Worm (Caenorhabditis elegans) whole organism, L2 larva: Measurements from ENCODE around the gene ZK721.4.

Experiments used
- C34F6.9 ChIP-seq: fragments of 150-350 bp; optimal IDR thresholded peaks from 2 replicates; lab custom pipeline; 2014; ENCODE audit warnings: missing biosample characterization, missing genetic modification characterization
- F13H6.1 ChIP-seq: sonication (generic microtip); optimal IDR thresholded peaks from 2 replicates; lab custom pipeline; 2016; ENCODE audit warnings: missing genetic modification characterization, missing compliant biosample characterization
- R02D3.7 ChIP-seq: fragments of 150-350 bp; optimal IDR thresholded peaks from 2 replicates; lab custom pipeline; 2014; ENCODE audit warnings: missing biosample characterization, missing genetic modification characterization
- Y55F3AM.14 ChIP-seq: fragments of 200-800 bp; sonication (Bioruptor generic); optimal IDR thresholded peaks from 2 replicates; lab custom pipeline; 2018; ENCODE audit warnings: mild to moderate bottlenecking, missing genetic modification characterization, missing compliant biosample characterization
- ZK546.5 ChIP-seq: sonication (generic microtip); optimal IDR thresholded peaks from 2 replicates; lab custom pipeline; 2017; ENCODE audit warnings: missing biosample characterization, missing genetic modification characterization
- aly-2 ChIP-seq: fragments of 150-350 bp; optimal IDR thresholded peaks from 2 replicates; lab custom pipeline; 2014; ENCODE audit warnings: missing biosample characterization, missing genetic modification characterization
- ama-1 ChIP-seq: fragments of 150-350 bp; optimal IDR thresholded peaks from 2 replicates; lab custom pipeline; 2018; ENCODE audit warnings: inconsistent platforms
- blmp-1 ChIP-seq: sonication (generic microtip); optimal IDR thresholded peaks from 2 replicates; lab custom pipeline; 2017; ENCODE audit warnings: missing genetic modification characterization, mild to moderate bottlenecking, missing compliant biosample characterization, antibody characterized with exemption, moderate library complexity; ENCODE audit not compliant: insufficient read depth
- ceh-16 ChIP-seq: fragments of 150-350 bp; optimal IDR thresholded peaks from 2 replicates; lab custom pipeline; 2014; ENCODE audit warnings: missing biosample characterization, missing genetic modification characterization
- ceh-82 ChIP-seq: fragments of 150-350 bp; optimal IDR thresholded peaks from 2 replicates; lab custom pipeline; 2014; ENCODE audit warnings: missing biosample characterization, missing genetic modification characterization
- crh-2 ChIP-seq: sonication (generic microtip); optimal IDR thresholded peaks from 2 replicates; lab custom pipeline; 2017; ENCODE audit warnings: missing biosample characterization, missing genetic modification characterization
- dmd-4 ChIP-seq: sonication (generic microtip); optimal IDR thresholded peaks from 2 replicates; lab custom pipeline; 2017; ENCODE audit warnings: missing biosample characterization, missing genetic modification characterization
- egl-27 ChIP-seq: sonication (generic microtip); optimal IDR thresholded peaks from 3 replicates; lab custom pipeline; 2017; ENCODE audit warnings: missing biosample characterization, missing genetic modification reagents, missing genetic modification characterization
- elt-3 ChIP-seq: sonication (generic microtip); optimal IDR thresholded peaks from 2 replicates; lab custom pipeline; 2017; ENCODE audit warnings: missing biosample characterization, missing genetic modification characterization
- lin-11 ChIP-seq: fragments of 150-350 bp; sonication (generic microtip); optimal IDR thresholded peaks from 2 replicates; lab custom pipeline; 2014; ENCODE audit warnings: missing biosample characterization, missing genetic modification characterization, inconsistent platforms, mixed read lengths
- lsy-2 ChIP-seq, 2 experiments: fragments of 150-350 bp in 1 of 2; sonication (generic microtip) in 1 of 2; optimal IDR thresholded peaks; 2 replicates each; lab custom pipeline; 2014 to 2017; ENCODE audit warnings: missing biosample characterization in 2 of 2, missing genetic modification characterization in 2 of 2
- mab-5 ChIP-seq: fragments of 150-350 bp; optimal IDR thresholded peaks from 2 replicates; lab custom pipeline; 2014; ENCODE audit warnings: missing biosample characterization, missing genetic modification characterization
- mbf-1 ChIP-seq: sonication (generic microtip); optimal IDR thresholded peaks from 2 replicates; lab custom pipeline; 2017; ENCODE audit warnings: missing biosample characterization, missing genetic modification characterization
- mdl-1 ChIP-seq, 2 experiments: fragments of 150-350 bp in 1 of 2; sonication (generic microtip) in 1 of 2; optimal IDR thresholded peaks; 2 replicates each; lab custom pipeline; 2017; ENCODE audit warnings: missing biosample characterization in 2 of 2, missing genetic modification characterization in 2 of 2
- nhr-10 ChIP-seq: sonication (generic microtip); optimal IDR thresholded peaks from 2 replicates; lab custom pipeline; 2017; ENCODE audit warnings: missing biosample characterization, missing genetic modification characterization
- nhr-11 ChIP-seq: fragments of 150-350 bp; optimal IDR thresholded peaks from 2 replicates; lab custom pipeline; 2014; ENCODE audit warnings: missing biosample characterization, missing genetic modification characterization
- nhr-129 ChIP-seq: fragments of 150-350 bp; optimal IDR thresholded peaks from 2 replicates; lab custom pipeline; 2014; ENCODE audit warnings: missing biosample characterization, missing genetic modification characterization
- nhr-21 ChIP-seq: fragments of 150-350 bp; optimal IDR thresholded peaks from 2 replicates; lab custom pipeline; 2014; ENCODE audit warnings: missing biosample characterization, missing genetic modification characterization
- nhr-237 ChIP-seq: fragments of 150-350 bp; optimal IDR thresholded peaks from 2 replicates; lab custom pipeline; 2014; ENCODE audit warnings: missing biosample characterization, missing genetic modification characterization
- nhr-25 ChIP-seq: fragments of 150-350 bp; sonication (generic microtip); optimal IDR thresholded peaks from 3 replicates; lab custom pipeline; 2014; ENCODE audit warnings: missing biosample characterization, missing genetic modification characterization
- nhr-77 ChIP-seq: fragments of 150-350 bp; optimal IDR thresholded peaks from 2 replicates; lab custom pipeline; 2014; ENCODE audit warnings: missing biosample characterization, missing genetic modification characterization
- peb-1 ChIP-seq: fragments of 150-350 bp; optimal IDR thresholded peaks from 2 replicates; lab custom pipeline; 2014; ENCODE audit warnings: missing biosample characterization, missing genetic modification characterization
- sem-4 ChIP-seq: fragments of 150-350 bp; optimal IDR thresholded peaks from 2 replicates; lab custom pipeline; 2014; ENCODE audit warnings: missing biosample characterization, missing genetic modification reagents, missing genetic modification characterization
- skn-1 ChIP-seq: sonication (generic microtip); optimal IDR thresholded peaks from 2 replicates; lab custom pipeline; 2017; ENCODE audit warnings: missing biosample characterization, missing genetic modification characterization
- sma-3 ChIP-seq: sonication (generic microtip); optimal IDR thresholded peaks from 2 replicates; lab custom pipeline; 2016; ENCODE audit warnings: missing genetic modification reagents, missing genetic modification characterization, missing compliant biosample characterization
- sma-9 ChIP-seq, 2 experiments: fragments of 150-350 bp in 1 of 2; sonication (generic microtip) in 1 of 2; optimal IDR thresholded peaks; 2 replicates each; lab custom pipeline; 2014 to 2016; ENCODE audit warnings: missing genetic modification characterization in 2 of 2, mild to moderate bottlenecking in 1 of 2, missing biosample characterization in 1 of 2, missing compliant biosample characterization in 1 of 2, missing genetic modification reagents in 1 of 2, moderate library complexity in 1 of 2
- snpc-4 ChIP-seq: fragments of 150-350 bp; optimal IDR thresholded peaks from 2 replicates; lab custom pipeline; 2014; ENCODE audit warnings: missing biosample characterization, missing genetic modification characterization
- unc-62 ChIP-seq: fragments of 150-350 bp; optimal IDR thresholded peaks from 2 replicates; lab custom pipeline; 2014; ENCODE audit warnings: missing biosample characterization, missing genetic modification reagents, missing genetic modification characterization
- ztf-1 ChIP-seq: fragments of 200-800 bp; sonication (Bioruptor generic); conservative IDR thresholded peaks from 2 replicates; pipeline ENCODE4 v1.3.6; 2022; ENCODE audit warnings: missing genetic modification characterization, missing compliant biosample characterization
- ztf-11 ChIP-seq: sonication (generic microtip); optimal IDR thresholded peaks from 2 replicates; lab custom pipeline; 2017; ENCODE audit warnings: missing biosample characterization, missing genetic modification characterization

Gene ZK721.4

DNA sequence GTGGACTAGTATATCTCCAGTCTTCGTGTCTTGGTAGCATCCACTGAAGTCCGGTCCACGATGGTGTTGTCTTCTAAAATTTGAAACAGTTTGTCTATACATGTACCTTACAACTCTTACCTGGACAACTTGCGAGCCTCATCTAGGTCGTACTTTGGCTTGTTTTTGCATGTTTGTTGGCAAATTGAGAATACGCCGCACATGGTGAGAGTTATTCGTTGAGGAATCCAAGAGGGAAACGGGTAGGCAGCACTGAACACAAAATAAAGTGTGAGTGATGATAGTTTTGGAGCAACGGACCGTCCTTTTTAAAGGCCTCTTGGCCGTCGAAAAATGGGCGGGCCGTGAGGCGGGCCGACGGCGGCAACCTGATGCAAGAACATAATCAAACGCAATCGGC lies 28.0 kb upstream of the ZK721.4 start, which contains the start of gene asns-2:
asns-2 (minus strand) TSS at position 282 of the 400 bp plus-strand sequence.
- TF ChIP-seq ama-1 (lab: Kevin White, UChicago) = peak; percentile 4
- no peak for TF ChIP-seq R02D3.7 (tag; lab: Kevin White, UChicago)
- TF ChIP-seq nhr-10 (tag; lab: Kevin White, UChicago) = no peak
- TF ChIP-seq nhr-25 (tag; lab: Kevin White, UChicago) = no peak
- TF ChIP-seq ztf-11 (tag; lab: Kevin White, UChicago) = no peak

DNA sequence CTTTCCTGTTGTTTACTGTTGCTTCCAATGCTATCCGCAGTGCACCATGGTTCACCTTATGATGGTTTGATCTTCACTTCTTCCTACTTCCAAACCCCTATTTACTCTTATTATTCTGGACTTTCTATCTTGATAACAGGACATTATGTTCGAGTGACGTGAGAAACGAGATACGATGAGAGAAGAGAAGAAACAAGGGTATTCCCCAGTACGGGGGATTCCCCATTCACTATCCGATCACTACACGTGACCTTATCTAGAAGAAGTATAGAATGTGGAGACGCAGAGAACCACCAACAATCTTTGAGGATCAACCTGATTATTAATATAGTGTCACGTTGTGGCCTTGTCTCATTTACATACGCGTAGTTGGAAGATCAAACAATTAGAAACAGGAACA lies 26.1 kb upstream of the ZK721.4 start:
- peak; percentile 36 to 60 for TF ChIP-seq mdl-1 (tag; optimal IDR thresholded peaks at IDR 0.05; lab: Kevin White, UChicago)
- TF ChIP-seq blmp-1 (tag; lab: Kevin White, UChicago) = peak; percentile 52
- peak; percentile 97 for TF ChIP-seq sma-9 (GFP tag; optimal IDR thresholded peaks at IDR 0.05; lab: Kevin White, UChicago)
- no peak for TF ChIP-seq sma-9 (tag; optimal IDR thresholded peaks at IDR 0.05; lab: Kevin White, UChicago)
- peak; percentile 42 for TF ChIP-seq sma-3 (GFP tag; lab: Kevin White, UChicago)
- peak; percentile 33 for TF ChIP-seq crh-2 (tag; lab: Kevin White, UChicago)
- peak; percentile 10 for TF ChIP-seq egl-27 (tag; lab: Kevin White, UChicago)
- peak; percentile 19 for TF ChIP-seq nhr-129
- no peak for TF ChIP-seq ceh-82 (tag; lab: Kevin White, UChicago)
- no peak for TF ChIP-seq nhr-10 (tag; lab: Kevin White, UChicago)
- peak; percentile 63 for TF ChIP-seq nhr-21 (tag; lab: Kevin White, UChicago)
- TF ChIP-seq aly-2 (tag; lab: Kevin White, UChicago) = no peak
- TF ChIP-seq elt-3 (tag; lab: Kevin White, UChicago) = no peak
- no peak for TF ChIP-seq unc-62 (GFP tag; lab: Kevin White, UChicago)

DNA sequence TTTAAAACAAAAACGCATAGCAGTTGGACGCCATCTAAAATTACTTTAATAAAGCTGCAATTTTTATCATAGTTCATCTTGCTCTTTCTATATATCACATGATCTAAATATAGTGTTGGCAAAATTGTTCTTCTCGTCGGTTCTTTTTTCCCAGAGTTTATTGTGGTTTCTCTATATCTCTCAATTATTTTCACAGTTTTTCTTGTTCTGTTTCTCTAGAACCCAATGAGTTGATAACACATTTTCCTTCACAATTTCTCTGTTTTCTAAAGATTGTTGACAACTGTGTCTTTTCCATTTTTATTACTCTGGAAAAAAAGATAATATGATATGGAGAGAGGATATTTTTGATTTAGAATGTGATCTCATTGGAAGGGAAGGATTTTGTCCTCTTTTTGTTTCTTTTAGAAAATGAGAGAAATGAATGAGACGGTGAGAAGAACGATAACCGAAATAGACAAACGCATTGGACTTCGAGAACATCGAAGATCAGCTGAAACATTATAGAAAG lies 24.3 kb upstream of the ZK721.4 start:
- TF ChIP-seq nhr-21 (tag; lab: Kevin White, UChicago) (peak; percentile 45), snpc-4 (tag; lab: Kevin White, UChicago) (no peak)

DNA sequence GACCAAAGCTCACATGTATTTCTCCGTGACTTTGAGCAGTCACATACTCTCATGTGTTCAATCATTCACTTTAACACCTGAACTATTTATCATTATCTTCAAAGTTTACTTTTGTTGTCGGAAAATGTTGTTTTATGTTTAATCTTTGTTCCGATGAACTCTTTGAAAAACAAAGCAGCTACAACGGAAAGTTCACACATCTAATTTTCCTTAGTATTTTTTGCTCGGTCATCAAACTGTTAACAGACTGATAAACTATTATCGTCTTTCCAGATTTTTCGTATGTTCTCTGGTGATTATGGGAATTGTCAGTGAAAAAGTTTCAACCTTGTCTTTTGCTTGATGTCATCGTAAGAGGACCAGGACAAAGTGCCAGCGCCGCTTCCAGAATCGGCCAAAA lies 22.7 kb upstream of the ZK721.4 start:
- TF ChIP-seq sma-9 (GFP tag; optimal IDR thresholded peaks at IDR 0.05; lab: Kevin White, UChicago) (peak; percentile 51), sma-9 (tag; optimal IDR thresholded peaks at IDR 0.05; lab: Kevin White, UChicago) (no peak), crh-2 (tag; lab: Kevin White, UChicago) (peak; percentile 5), peb-1 (tag; lab: Kevin White, UChicago) (no peak), mbf-1 (tag; lab: Kevin White, UChicago) (no peak)

DNA sequence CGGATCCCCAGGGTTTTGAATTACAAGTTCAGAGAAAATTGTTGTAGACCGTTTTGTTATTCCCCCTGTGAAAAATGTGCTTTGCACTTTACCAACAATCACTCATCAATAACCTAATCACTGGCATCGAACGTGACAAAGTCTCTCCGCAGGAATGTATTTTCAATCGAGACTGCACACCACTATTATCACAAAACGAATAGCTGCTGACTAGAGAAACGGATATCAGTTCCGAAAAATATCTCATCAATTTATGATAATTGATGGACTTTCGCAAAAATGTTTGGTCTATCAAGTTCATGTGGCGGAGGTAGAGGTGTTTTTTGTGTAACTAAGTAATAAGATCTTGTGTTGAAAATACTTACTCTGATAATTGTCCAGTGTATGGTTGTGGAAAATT lies 17.6 kb upstream of the ZK721.4 start:
- no peak for TF ChIP-seq ZK546.5 (tag; lab: Kevin White, UChicago)
- TF ChIP-seq crh-2 (tag; lab: Kevin White, UChicago) = peak; percentile 11
- TF ChIP-seq sma-3 (GFP tag; lab: Kevin White, UChicago) = no peak
- peak in 1 of 2 experiments; percentile 6 for TF ChIP-seq lsy-2 (tag; optimal IDR thresholded peaks at IDR 0.05; lab: Kevin White, UChicago)
- peak; percentile 20 for TF ChIP-seq F13H6.1 (tag; lab: Kevin White, UChicago)
- TF ChIP-seq sma-9 (GFP tag; optimal IDR thresholded peaks at IDR 0.05; lab: Kevin White, UChicago) = peak; percentile 63
- no peak for TF ChIP-seq sma-9 (tag; optimal IDR thresholded peaks at IDR 0.05; lab: Kevin White, UChicago)
- TF ChIP-seq mab-5 = peak; percentile 57
- no peak for TF ChIP-seq C34F6.9 (tag; lab: Kevin White, UChicago)

DNA sequence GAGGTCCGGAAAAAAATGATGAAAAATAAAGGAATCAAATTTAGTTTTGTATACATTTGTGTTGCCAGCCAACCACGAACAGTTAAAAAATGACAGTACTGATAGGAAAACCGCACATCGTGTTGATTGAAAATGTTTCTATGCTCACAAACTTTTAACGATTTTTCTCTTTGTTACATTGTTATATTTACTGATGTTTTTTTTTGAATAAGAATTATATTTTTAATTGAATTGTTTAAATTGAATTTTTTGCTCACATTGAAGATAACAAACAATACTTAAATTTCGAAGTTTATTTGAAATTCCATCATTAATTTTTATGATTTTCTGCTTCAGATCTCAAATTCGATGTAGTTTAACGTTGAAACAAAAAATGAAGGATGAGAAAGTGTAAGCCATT lies 17.2 kb upstream of the ZK721.4 start, which contains the start of gene M02D8.5:
M02D8.5 (minus strand) TSS at position 101 of the 400 bp plus-strand sequence.
- no peak for TF ChIP-seq sem-4
- TF ChIP-seq peb-1 (tag; lab: Kevin White, UChicago) = no peak
- TF ChIP-seq mdl-1 (tag; optimal IDR thresholded peaks at IDR 0.05; lab: Kevin White, UChicago) = no peak
- TF ChIP-seq nhr-25 (tag; lab: Kevin White, UChicago) = no peak
- no peak for TF ChIP-seq nhr-11
- no peak for TF ChIP-seq egl-27 (tag; lab: Kevin White, UChicago)
- no peak for TF ChIP-seq lin-11 (tag; lab: Kevin White, UChicago)
- no peak for TF ChIP-seq dmd-4 (tag; lab: Kevin White, UChicago)
- no peak for TF ChIP-seq nhr-237 (tag; lab: Kevin White, UChicago)
- TF ChIP-seq ztf-1 = no peak
- TF ChIP-seq Y55F3AM.14 = no peak
- TF ChIP-seq nhr-77 (tag; lab: Kevin White, UChicago) = no peak
- TF ChIP-seq ceh-16 (tag; lab: Kevin White, UChicago) = no peak
- no peak for TF ChIP-seq skn-1 (tag; lab: Kevin White, UChicago)
- no peak for TF ChIP-seq ztf-11 (tag; lab: Kevin White, UChicago)
- no peak for TF ChIP-seq nhr-129
